Worm (Caenorhabditis elegans): ENCODE results near the gene mrp-7.

The mrp-7 gene

ce11 chrV:19741651-19742050, 67.0 kb downstream of the mrp-7 start, which contains the start of gene W04E12.3:
Gene W04E12.3 (plus strand): TSS chrV:19741951.
- TF ChIP-seq dao-5 (tag; optimal IDR thresholded peaks at IDR 0.05) (no peak), W03F9.2 (tag; optimal IDR thresholded peaks at IDR 0.05) (no peak)
